Worm (Caenorhabditis elegans) whole organism, midembryonic: ENCODE data around the gene C05C8.8.
A peak's percentile ranks its signal among the peaks of the same experiment; 100 is the strongest.

Experiments used
- T22C8.4 ChIP-seq: fragments of 200-800 bp; sonication (Bioruptor generic); IDR thresholded peaks from 2 replicates; pipeline ENCODE4 v1.3.6; 2022; ENCODE audit warnings: missing genetic modification characterization, missing compliant biosample characterization
- cog-1 ChIP-seq: sonication (generic microtip); optimal IDR thresholded peaks from 2 replicates; lab custom pipeline; 2016; ENCODE audit warnings: missing genetic modification characterization, missing compliant biosample characterization
- flt-1 ChIP-seq: fragments of 200-800 bp; sonication (Bioruptor generic); IDR thresholded peaks from 2 replicates; pipeline ENCODE4 v1.3.6; 2022; ENCODE audit warnings: missing genetic modification characterization, missing compliant biosample characterization
- klf-2 ChIP-seq: fragments of 200-800 bp; sonication (Bioruptor generic); conservative IDR thresholded peaks from 2 replicates; pipeline ENCODE4 v1.3.6; 2022; ENCODE audit warnings: missing genetic modification reagents, missing genetic modification characterization, missing compliant biosample characterization
- med-1 ChIP-seq: sonication (generic microtip); optimal IDR thresholded peaks from 2 replicates; lab custom pipeline; 2017; ENCODE audit warnings: missing genetic modification characterization, mild to moderate bottlenecking, missing compliant biosample characterization, antibody characterized with exemption, missing genetic modification reagents; ENCODE audit not compliant: insufficient read depth
- ref-1 ChIP-seq: fragments of 200-800 bp; sonication (Bioruptor generic); conservative IDR thresholded peaks from 2 replicates; pipeline ENCODE4 v1.3.6; 2022; ENCODE audit warnings: missing genetic modification reagents, missing genetic modification characterization, missing compliant biosample characterization
- tab-1 ChIP-seq: fragments of 200-800 bp; sonication (Bioruptor generic); IDR thresholded peaks from 2 replicates; pipeline ENCODE4 v1.3.6; 2022; ENCODE audit warnings: missing genetic modification characterization, missing compliant biosample characterization
- ztf-23 ChIP-seq: fragments of 200-800 bp; sonication (Bioruptor generic); IDR thresholded peaks from 2 replicates; pipeline ENCODE4 v1.3.6; 2022; ENCODE audit warnings: missing genetic modification reagents, missing genetic modification characterization, missing compliant biosample characterization
- ztf-29 ChIP-seq: fragments of 200-800 bp; sonication (Bioruptor generic); IDR thresholded peaks from 2 replicates; pipeline ENCODE4 v1.3.6; 2022; ENCODE audit warnings: missing genetic modification reagents, missing genetic modification characterization, missing compliant biosample characterization

C05C8.8 gene

ce11 chrV:7236694-7237093 is 18.3 kb downstream of the C05C8.8 start:
- TF ChIP-seq med-1 (GFP tag; lab: Kevin White, UChicago) (no peak), ztf-23 (GFP tag; lab: Robert Waterston, UW) (no peak), ref-1 (GFP tag; lab: Robert Waterston, UW) (no peak)

ce11 chrV:7234726-7235125 is 20.3 kb downstream of the C05C8.8 start, which contains the start of gene C05C8.5:
TSS of gene C05C8.5 (minus strand) at chrV:7234826.
- no peak for TF ChIP-seq klf-2 (GFP tag; lab: Robert Waterston, UW)
- TF ChIP-seq ref-1 (GFP tag; lab: Robert Waterston, UW) = no peak
- TF ChIP-seq T22C8.4 (GFP tag; lab: Robert Waterston, UW) = no peak
- no peak for TF ChIP-seq ztf-23 (GFP tag; lab: Robert Waterston, UW)
- no peak for TF ChIP-seq ztf-29 (GFP tag; lab: Robert Waterston, UW)
- no peak for TF ChIP-seq cog-1 (tag; lab: Kevin White, UChicago)
- TF ChIP-seq tab-1 (GFP tag; lab: Robert Waterston, UW) = no peak
- no peak for TF ChIP-seq flt-1
- TF ChIP-seq med-1 (GFP tag; lab: Kevin White, UChicago) = no peak

- no peak for TF ChIP-seq ztf-29 (GFP tag; lab: Robert Waterston, UW)
- no peak for TF ChIP-seq med-1 (GFP tag; lab: Kevin White, UChicago)
- no peak for TF ChIP-seq ref-1 (GFP tag; lab: Robert Waterston, UW)
- no peak for TF ChIP-seq cog-1 (tag; lab: Kevin White, UChicago)
- no peak for TF ChIP-seq klf-2 (GFP tag; lab: Robert Waterston, UW)
- no peak for TF ChIP-seq T22C8.4 (GFP tag; lab: Robert Waterston, UW)
- no peak for TF ChIP-seq ztf-23 (GFP tag; lab: Robert Waterston, UW)
- TF ChIP-seq flt-1 = no peak
- TF ChIP-seq tab-1 (GFP tag; lab: Robert Waterston, UW) = no peak
These were observed 23.5 kb downstream of the C05C8.8 start for ce11 chrV:7231524-7231923.

ce11 chrV:7230847-7231246 is 24.1 kb downstream of the C05C8.8 start, which contains the start of the genes gei-6 and krr-1:
TSS of gene gei-6 (minus strand) at chrV:7230848.
TSS of gene krr-1 (plus strand) at chrV:7231190.
- TF ChIP-seq cog-1 (tag; lab: Kevin White, UChicago) = no peak
- TF ChIP-seq med-1 (GFP tag; lab: Kevin White, UChicago) = peak; percentile 95
- TF ChIP-seq ztf-23 (GFP tag; lab: Robert Waterston, UW) = peak; percentile 94
- TF ChIP-seq flt-1 = peak; percentile 94
- peak; percentile 82 for TF ChIP-seq klf-2 (GFP tag; lab: Robert Waterston, UW)
- TF ChIP-seq ztf-29 (GFP tag; lab: Robert Waterston, UW) = peak; percentile 78
- peak; percentile 90 for TF ChIP-seq tab-1 (GFP tag; lab: Robert Waterston, UW)
- peak; percentile 60; the same call in 1 of the 2 replicates for TF ChIP-seq ref-1 (GFP tag; lab: Robert Waterston, UW)
- TF ChIP-seq T22C8.4 (GFP tag; lab: Robert Waterston, UW) = peak; percentile 72

- TF ChIP-seq med-1 (GFP tag; lab: Kevin White, UChicago) (no peak), ztf-23 (GFP tag; lab: Robert Waterston, UW) (no peak), T22C8.4 (GFP tag; lab: Robert Waterston, UW) (no peak), cog-1 (tag; lab: Kevin White, UChicago) (no peak), tab-1 (GFP tag; lab: Robert Waterston, UW) (no peak), flt-1 (no peak), klf-2 (GFP tag; lab: Robert Waterston, UW) (no peak), ztf-29 (GFP tag; lab: Robert Waterston, UW) (no peak)
These were observed 29.1 kb downstream of the C05C8.8 start for ce11 chrV:7225894-7226293.

ce11 chrV:7224947-7225346 is 30.0 kb downstream of the C05C8.8 start, which contains the start of gene fkb-3:
TSS of gene fkb-3 (plus strand) at chrV:7225223.
- TF ChIP-seq ztf-29 (GFP tag; lab: Robert Waterston, UW) = no peak
- TF ChIP-seq flt-1 = no peak
- TF ChIP-seq ref-1 (GFP tag; lab: Robert Waterston, UW) = no peak
- TF ChIP-seq cog-1 (tag; lab: Kevin White, UChicago) = no peak
- no peak for TF ChIP-seq T22C8.4 (GFP tag; lab: Robert Waterston, UW)
- TF ChIP-seq ztf-23 (GFP tag; lab: Robert Waterston, UW) = no peak
- TF ChIP-seq tab-1 (GFP tag; lab: Robert Waterston, UW) = no peak
- TF ChIP-seq med-1 (GFP tag; lab: Kevin White, UChicago) = no peak
- no peak for TF ChIP-seq klf-2 (GFP tag; lab: Robert Waterston, UW)

- TF ChIP-seq tab-1 (GFP tag; lab: Robert Waterston, UW) = no peak
These were observed 30.6 kb downstream of the C05C8.8 start for ce11 chrV:7224353-7224752.

ce11 chrV:7223941-7224340 is 31.1 kb downstream of the C05C8.8 start, which contains the start of gene C13F10.1:
TSS of gene C13F10.1 (plus strand) at chrV:7224078.
- TF ChIP-seq tab-1 (GFP tag; lab: Robert Waterston, UW) (no peak), med-1 (GFP tag; lab: Kevin White, UChicago) (no peak), flt-1 (no peak), T22C8.4 (GFP tag; lab: Robert Waterston, UW) (no peak), cog-1 (tag; lab: Kevin White, UChicago) (no peak), ref-1 (GFP tag; lab: Robert Waterston, UW) (no peak), klf-2 (GFP tag; lab: Robert Waterston, UW) (no peak), ztf-23 (GFP tag; lab: Robert Waterston, UW) (no peak), ztf-29 (GFP tag; lab: Robert Waterston, UW) (no peak)

ce11 chrV:7223152-7223551 is 31.8 kb downstream of the C05C8.8 start, which contains the start of gene C13F10.7:
TSS of gene C13F10.7 (minus strand) at chrV:7223252.
- TF ChIP-seq cog-1 (tag; lab: Kevin White, UChicago) (no peak), ref-1 (GFP tag; lab: Robert Waterston, UW) (no peak), T22C8.4 (GFP tag; lab: Robert Waterston, UW) (no peak), ztf-23 (GFP tag; lab: Robert Waterston, UW) (no peak), tab-1 (GFP tag; lab: Robert Waterston, UW) (no peak), flt-1 (no peak), med-1 (GFP tag; lab: Kevin White, UChicago) (no peak), klf-2 (GFP tag; lab: Robert Waterston, UW) (no peak), ztf-29 (GFP tag; lab: Robert Waterston, UW) (no peak)
